Worm (Caenorhabditis elegans) whole organism, late embryonic: Measurements from ENCODE around the gene dhc-4.

ENCODE experiments used
- F13H6.1 ChIP-seq: sonication (generic microtip); optimal IDR thresholded peaks from 2 replicates; lab custom pipeline; 2016; ENCODE audit warnings: missing genetic modification characterization, missing compliant biosample characterization
- K09A11.1 ChIP-seq: sonication (generic microtip); optimal IDR thresholded peaks from 2 replicates; lab custom pipeline; 2017; ENCODE audit warnings: antibody characterized with exemption, mild to moderate bottlenecking, missing genetic modification characterization, missing compliant biosample characterization; ENCODE audit not compliant: insufficient read depth
- T23F11.4 ChIP-seq: fragments of 200-800 bp; sonication (Bioruptor generic); optimal IDR thresholded peaks from 2 replicates; lab custom pipeline; 2018; ENCODE audit warnings: mild to moderate bottlenecking, missing genetic modification characterization, missing compliant biosample characterization
- Y22D7AL.16 ChIP-seq: sonication (generic microtip); optimal IDR thresholded peaks from 2 replicates; lab custom pipeline; 2016; ENCODE audit warnings: missing genetic modification characterization, missing compliant biosample characterization
- ahr-1 ChIP-seq: sonication (generic microtip); optimal IDR thresholded peaks from 2 replicates; lab custom pipeline; 2016; ENCODE audit warnings: missing genetic modification characterization, missing compliant biosample characterization
- ama-1 ChIP-seq: fragments of 150-350 bp; optimal IDR thresholded peaks from 2 replicates; lab custom pipeline; 2014
- ceh-14 ChIP-seq: sonication (generic microtip); optimal IDR thresholded peaks from 2 replicates; lab custom pipeline; 2016; ENCODE audit warnings: missing genotype, missing genetic modification characterization, missing compliant biosample characterization
- ceh-19 ChIP-seq: fragments of 200-800 bp; sonication (Bioruptor generic); optimal IDR thresholded peaks from 2 replicates; lab custom pipeline; 2018; ENCODE audit warnings: mild to moderate bottlenecking, missing genetic modification characterization, missing compliant biosample characterization
- ceh-2 ChIP-seq: sonication (generic microtip); optimal IDR thresholded peaks from 2 replicates; lab custom pipeline; 2016; ENCODE audit warnings: missing genotype, missing genetic modification characterization, missing compliant biosample characterization
- ceh-22 ChIP-seq: sonication (generic microtip); optimal IDR thresholded peaks from 2 replicates; lab custom pipeline; 2017; ENCODE audit warnings: missing biosample characterization, missing genetic modification characterization
- ceh-24 ChIP-seq: sonication (generic microtip); optimal IDR thresholded peaks from 2 replicates; lab custom pipeline; 2016; ENCODE audit warnings: mild to moderate bottlenecking, missing genetic modification characterization, missing compliant biosample characterization
- ceh-30 ChIP-seq: fragments of 150-350 bp; optimal IDR thresholded peaks from 2 replicates; lab custom pipeline; 2014; ENCODE audit warnings: missing biosample characterization, missing genetic modification characterization
- ceh-31 ChIP-seq: sonication (generic microtip); optimal IDR thresholded peaks from 2 replicates; lab custom pipeline; 2016; ENCODE audit warnings: missing genetic modification characterization, missing compliant biosample characterization
- ceh-34 ChIP-seq: sonication (generic microtip); optimal IDR thresholded peaks from 2 replicates; lab custom pipeline; 2016; ENCODE audit warnings: mild to moderate bottlenecking, missing genetic modification characterization, missing compliant biosample characterization
- ceh-48 ChIP-seq: sonication (generic microtip); optimal IDR thresholded peaks from 2 replicates; lab custom pipeline; 2016; ENCODE audit warnings: missing genetic modification characterization, inconsistent platforms, missing compliant biosample characterization
- ceh-9 ChIP-seq: sonication (generic microtip); optimal IDR thresholded peaks from 2 replicates; lab custom pipeline; 2016; ENCODE audit warnings: mild to moderate bottlenecking, missing genetic modification characterization, inconsistent platforms, missing compliant biosample characterization
- eyg-1 ChIP-seq: sonication (generic microtip); optimal IDR thresholded peaks from 2 replicates; lab custom pipeline; 2016; ENCODE audit warnings: missing genotype, missing genetic modification characterization, missing compliant biosample characterization
- fax-1 ChIP-seq: sonication (generic microtip); optimal IDR thresholded peaks from 2 replicates; lab custom pipeline; 2016; ENCODE audit warnings: missing genotype, missing genetic modification characterization, missing compliant biosample characterization
- hlh-15 ChIP-seq: sonication (generic microtip); optimal IDR thresholded peaks from 2 replicates; lab custom pipeline; 2016; ENCODE audit warnings: missing genetic modification characterization, missing compliant biosample characterization
- hlh-8 ChIP-seq: sonication (generic microtip); optimal IDR thresholded peaks from 2 replicates; lab custom pipeline; 2016; ENCODE audit warnings: missing genotype, missing genetic modification characterization, missing compliant biosample characterization
- lim-6 ChIP-seq: sonication (generic microtip); optimal IDR thresholded peaks from 2 replicates; lab custom pipeline; 2016; ENCODE audit warnings: missing genetic modification characterization, missing compliant biosample characterization
- nfya-1 ChIP-seq: sonication (generic microtip); optimal IDR thresholded peaks from 2 replicates; lab custom pipeline; 2017; ENCODE audit warnings: missing genetic modification characterization, mild to moderate bottlenecking, missing compliant biosample characterization, antibody characterized with exemption, moderate library complexity
- nhr-232 ChIP-seq: sonication (generic microtip); optimal IDR thresholded peaks from 2 replicates; lab custom pipeline; 2016; ENCODE audit warnings: missing genetic modification characterization, missing compliant biosample characterization
- pax-1 ChIP-seq: fragments of 150-350 bp; optimal IDR thresholded peaks from 2 replicates; lab custom pipeline; 2014; ENCODE audit warnings: missing biosample characterization, missing genetic modification characterization
- pha-4 ChIP-seq: fragments of 150-350 bp; optimal IDR thresholded peaks from 2 replicates; lab custom pipeline; 2018; ENCODE audit warnings: missing biosample characterization, missing genetic modification reagents, missing genetic modification characterization
- pqm-1 ChIP-seq: sonication (generic microtip); optimal IDR thresholded peaks from 2 replicates; lab custom pipeline; 2016; ENCODE audit warnings: missing genetic modification characterization, missing compliant biosample characterization
- rnt-1 ChIP-seq: sonication (generic microtip); optimal IDR thresholded peaks from 2 replicates; lab custom pipeline; 2016; ENCODE audit warnings: missing genetic modification characterization, missing compliant biosample characterization
- sox-4 ChIP-seq: sonication (generic microtip); optimal IDR thresholded peaks from 2 replicates; lab custom pipeline; 2017; ENCODE audit warnings: mild to moderate bottlenecking, missing genetic modification characterization, inconsistent platforms, missing compliant biosample characterization
- syd-9 ChIP-seq: sonication (generic microtip); optimal IDR thresholded peaks from 2 replicates; lab custom pipeline; 2016; ENCODE audit warnings: mild to moderate bottlenecking, missing genetic modification characterization, moderate library complexity, missing compliant biosample characterization
- unc-3 ChIP-seq, 2 experiments: fragments of 200-800 bp in 1 of 2; sonication (Bioruptor generic) in 1 of 2; sonication (generic microtip) in 1 of 2; conservative IDR thresholded peaks in 1 of 2; optimal IDR thresholded peaks in 1 of 2; 2 replicates each; pipeline versions ENCODE4 v1.3.6 to Lab custom; 2016 to 2022; ENCODE audit warnings: missing compliant biosample characterization in 2 of 2, missing genetic modification characterization in 2 of 2, missing genetic modification reagents in 1 of 2
- ztf-16 ChIP-seq: sonication (generic microtip); optimal IDR thresholded peaks from 2 replicates; lab custom pipeline; 2017; ENCODE audit warnings: missing genetic modification characterization, missing compliant biosample characterization

Gene dhc-4

ce11 chrIII:10935944-10936343 lies 33.8 kb upstream of the dhc-4 start, which contains the start of gene rle-1:
TSS of gene rle-1 (plus strand) at chrIII:10936244.
- TF ChIP-seq T23F11.4 (GFP tag; lab: Kevin White, UChicago) (no peak), ahr-1 (tag; lab: Kevin White, UChicago) (no peak), F13H6.1 (tag; lab: Kevin White, UChicago) (no peak), pqm-1 (tag; lab: Kevin White, UChicago) (no peak), ceh-22 (tag; lab: Kevin White, UChicago) (no peak), pha-4 (tag; lab: Kevin White, UChicago) (no peak), nfya-1 (no peak), nhr-232 (tag; lab: Kevin White, UChicago) (no peak), ceh-30 (tag; lab: Kevin White, UChicago) (no peak), ceh-34 (tag; lab: Kevin White, UChicago) (no peak)
- TF ChIP-seq, all 69 proteins: peak for 0

ce11 chrIII:10939184-10939583 lies 30.6 kb upstream of the dhc-4 start:
- no peak for TF ChIP-seq Y22D7AL.16

- TF ChIP-seq pha-4 (tag; lab: Kevin White, UChicago): no peak
- TF ChIP-seq nhr-232 (tag; lab: Kevin White, UChicago): no peak
- TF ChIP-seq ceh-2 (tag; lab: Kevin White, UChicago): no peak
- no peak for TF ChIP-seq fax-1 (tag; lab: Kevin White, UChicago)
- TF ChIP-seq rnt-1: no peak
- TF ChIP-seq syd-9 (tag; lab: Kevin White, UChicago): no peak
- TF ChIP-seq eyg-1: no peak
- TF ChIP-seq, all 69 proteins: peak for 0
Measured at ce11 chrIII:10942905-10943304, 26.8 kb upstream of the dhc-4 start.

- TF ChIP-seq nfya-1: no peak
- TF ChIP-seq syd-9 (tag; lab: Kevin White, UChicago): no peak
- TF ChIP-seq pax-1: no peak
- TF ChIP-seq ceh-19 (GFP tag; lab: Kevin White, UChicago): no peak
- TF ChIP-seq sox-4 (tag; lab: Kevin White, UChicago): no peak
- no peak for TF ChIP-seq unc-3 (GFP tag; conservative IDR thresholded peaks at IDR 0.05; lab: Robert Waterston, UW)
- TF ChIP-seq unc-3 (tag; optimal IDR thresholded peaks at IDR 0.05; lab: Kevin White, UChicago): no peak
- no peak for TF ChIP-seq ztf-16 (tag; lab: Kevin White, UChicago)
Measured at ce11 chrIII:10945537-10945936, 24.2 kb upstream of the dhc-4 start.

- TF ChIP-seq K09A11.1 (tag; lab: Kevin White, UChicago) (no peak), ceh-30 (tag; lab: Kevin White, UChicago) (no peak), ceh-31 (tag; lab: Kevin White, UChicago) (no peak), ceh-9 (no peak), hlh-15 (no peak), ceh-14 (tag; lab: Kevin White, UChicago) (no peak), pqm-1 (tag; lab: Kevin White, UChicago) (no peak), ama-1 (lab: Kevin White, UChicago) (no peak), ztf-16 (tag; lab: Kevin White, UChicago) (no peak), ceh-24 (no peak), lim-6 (no peak), ceh-22 (tag; lab: Kevin White, UChicago) (no peak), hlh-8 (tag; lab: Kevin White, UChicago) (no peak)
Measured at ce11 chrIII:10947155-10947554, 22.6 kb upstream of the dhc-4 start, which contains the start of gene strd-1. TSS of gene strd-1 (plus strand) at chrIII:10947455.

- TF ChIP-seq ceh-48 (tag; lab: Kevin White, UChicago): no peak
Measured at ce11 chrIII:10951713-10952112, 18.0 kb upstream of the dhc-4 start.
